Worm (Caenorhabditis elegans) whole organism, L2 larva: ENCODE measurements around the gene wdr-37.
A peak's percentile ranks its signal among the peaks of the same experiment; 100 is the strongest.

Experiments
- C34F6.9 ChIP-seq: fragments of 150-350 bp; optimal IDR thresholded peaks from 2 replicates; lab custom pipeline; 2014; ENCODE audit warnings: missing biosample characterization, missing genetic modification characterization
- F13H6.1 ChIP-seq: sonication (generic microtip); optimal IDR thresholded peaks from 2 replicates; lab custom pipeline; 2016; ENCODE audit warnings: missing genetic modification characterization, missing compliant biosample characterization
- R02D3.7 ChIP-seq: fragments of 150-350 bp; optimal IDR thresholded peaks from 2 replicates; lab custom pipeline; 2014; ENCODE audit warnings: missing biosample characterization, missing genetic modification characterization
- Y55F3AM.14 ChIP-seq: fragments of 200-800 bp; sonication (Bioruptor generic); optimal IDR thresholded peaks from 2 replicates; lab custom pipeline; 2018; ENCODE audit warnings: mild to moderate bottlenecking, missing genetic modification characterization, missing compliant biosample characterization
- ZK546.5 ChIP-seq: sonication (generic microtip); optimal IDR thresholded peaks from 2 replicates; lab custom pipeline; 2017; ENCODE audit warnings: missing biosample characterization, missing genetic modification characterization
- aly-2 ChIP-seq: fragments of 150-350 bp; optimal IDR thresholded peaks from 2 replicates; lab custom pipeline; 2014; ENCODE audit warnings: missing biosample characterization, missing genetic modification characterization
- ama-1 ChIP-seq: fragments of 150-350 bp; optimal IDR thresholded peaks from 2 replicates; lab custom pipeline; 2018; ENCODE audit warnings: inconsistent platforms
- blmp-1 ChIP-seq: sonication (generic microtip); optimal IDR thresholded peaks from 2 replicates; lab custom pipeline; 2017; ENCODE audit warnings: missing genetic modification characterization, mild to moderate bottlenecking, missing compliant biosample characterization, antibody characterized with exemption, moderate library complexity; ENCODE audit not compliant: insufficient read depth
- ceh-16 ChIP-seq: fragments of 150-350 bp; optimal IDR thresholded peaks from 2 replicates; lab custom pipeline; 2014; ENCODE audit warnings: missing biosample characterization, missing genetic modification characterization
- ceh-82 ChIP-seq: fragments of 150-350 bp; optimal IDR thresholded peaks from 2 replicates; lab custom pipeline; 2014; ENCODE audit warnings: missing biosample characterization, missing genetic modification characterization
- crh-2 ChIP-seq: sonication (generic microtip); optimal IDR thresholded peaks from 2 replicates; lab custom pipeline; 2017; ENCODE audit warnings: missing biosample characterization, missing genetic modification characterization
- dmd-4 ChIP-seq: sonication (generic microtip); optimal IDR thresholded peaks from 2 replicates; lab custom pipeline; 2017; ENCODE audit warnings: missing biosample characterization, missing genetic modification characterization
- egl-27 ChIP-seq: sonication (generic microtip); optimal IDR thresholded peaks from 3 replicates; lab custom pipeline; 2017; ENCODE audit warnings: missing biosample characterization, missing genetic modification reagents, missing genetic modification characterization
- elt-1 ChIP-seq: fragments of 150-350 bp; optimal IDR thresholded peaks from 2 replicates; lab custom pipeline; 2014; ENCODE audit warnings: missing biosample characterization, missing genetic modification characterization
- fos-1 ChIP-seq: fragments of 150-350 bp; optimal IDR thresholded peaks from 2 replicates; lab custom pipeline; 2014; ENCODE audit warnings: missing biosample characterization, missing genetic modification characterization
- gmeb-1 ChIP-seq: fragments of 150-350 bp; optimal IDR thresholded peaks from 2 replicates; lab custom pipeline; 2014; ENCODE audit warnings: missing biosample characterization, missing genetic modification characterization
- lin-11 ChIP-seq: fragments of 150-350 bp; sonication (generic microtip); optimal IDR thresholded peaks from 2 replicates; lab custom pipeline; 2014; ENCODE audit warnings: missing biosample characterization, missing genetic modification characterization, inconsistent platforms, mixed read lengths
- lin-13 ChIP-seq: fragments of 150-350 bp; optimal IDR thresholded peaks from 2 replicates; lab custom pipeline; 2014; ENCODE audit warnings: missing biosample characterization, missing genetic modification reagents, missing genetic modification characterization
- lin-39 ChIP-seq: fragments of 150-350 bp; optimal IDR thresholded peaks from 2 replicates; lab custom pipeline; 2014; ENCODE audit warnings: missing biosample characterization, missing genetic modification reagents, missing genetic modification characterization
- lsy-2 ChIP-seq, 2 experiments: fragments of 150-350 bp in 1 of 2; sonication (generic microtip) in 1 of 2; optimal IDR thresholded peaks; 2 replicates each; lab custom pipeline; 2014 to 2017; ENCODE audit warnings: missing biosample characterization in 2 of 2, missing genetic modification characterization in 2 of 2
- mab-5 ChIP-seq: fragments of 150-350 bp; optimal IDR thresholded peaks from 2 replicates; lab custom pipeline; 2014; ENCODE audit warnings: missing biosample characterization, missing genetic modification characterization
- mdl-1 ChIP-seq, 2 experiments: fragments of 150-350 bp in 1 of 2; sonication (generic microtip) in 1 of 2; optimal IDR thresholded peaks; 2 replicates each; lab custom pipeline; 2017; ENCODE audit warnings: missing biosample characterization in 2 of 2, missing genetic modification characterization in 2 of 2
- nhr-10 ChIP-seq: sonication (generic microtip); optimal IDR thresholded peaks from 2 replicates; lab custom pipeline; 2017; ENCODE audit warnings: missing biosample characterization, missing genetic modification characterization
- nhr-11 ChIP-seq: fragments of 150-350 bp; optimal IDR thresholded peaks from 2 replicates; lab custom pipeline; 2014; ENCODE audit warnings: missing biosample characterization, missing genetic modification characterization
- nhr-12 ChIP-seq: fragments of 150-350 bp; optimal IDR thresholded peaks from 2 replicates; lab custom pipeline; 2014; ENCODE audit warnings: missing biosample characterization, missing genetic modification characterization
- nhr-129 ChIP-seq: fragments of 150-350 bp; optimal IDR thresholded peaks from 2 replicates; lab custom pipeline; 2014; ENCODE audit warnings: missing biosample characterization, missing genetic modification characterization
- nhr-21 ChIP-seq: fragments of 150-350 bp; optimal IDR thresholded peaks from 2 replicates; lab custom pipeline; 2014; ENCODE audit warnings: missing biosample characterization, missing genetic modification characterization
- nhr-23 ChIP-seq: fragments of 150-350 bp; optimal IDR thresholded peaks from 2 replicates; lab custom pipeline; 2014; ENCODE audit warnings: missing biosample characterization, missing genetic modification reagents, missing genetic modification characterization
- nhr-237 ChIP-seq: fragments of 150-350 bp; optimal IDR thresholded peaks from 2 replicates; lab custom pipeline; 2014; ENCODE audit warnings: missing biosample characterization, missing genetic modification characterization
- nhr-25 ChIP-seq: fragments of 150-350 bp; sonication (generic microtip); optimal IDR thresholded peaks from 3 replicates; lab custom pipeline; 2014; ENCODE audit warnings: missing biosample characterization, missing genetic modification characterization
- nhr-6 ChIP-seq: fragments of 150-350 bp; optimal IDR thresholded peaks from 2 replicates; lab custom pipeline; 2014; ENCODE audit warnings: missing biosample characterization, missing genetic modification characterization
- peb-1 ChIP-seq: fragments of 150-350 bp; optimal IDR thresholded peaks from 2 replicates; lab custom pipeline; 2014; ENCODE audit warnings: missing biosample characterization, missing genetic modification characterization
- sem-4 ChIP-seq: fragments of 150-350 bp; optimal IDR thresholded peaks from 2 replicates; lab custom pipeline; 2014; ENCODE audit warnings: missing biosample characterization, missing genetic modification reagents, missing genetic modification characterization
- sma-3 ChIP-seq: sonication (generic microtip); optimal IDR thresholded peaks from 2 replicates; lab custom pipeline; 2016; ENCODE audit warnings: missing genetic modification reagents, missing genetic modification characterization, missing compliant biosample characterization
- sma-9 ChIP-seq, 2 experiments: fragments of 150-350 bp in 1 of 2; sonication (generic microtip) in 1 of 2; optimal IDR thresholded peaks; 2 replicates each; lab custom pipeline; 2014 to 2016; ENCODE audit warnings: missing genetic modification characterization in 2 of 2, mild to moderate bottlenecking in 1 of 2, missing biosample characterization in 1 of 2, missing compliant biosample characterization in 1 of 2, missing genetic modification reagents in 1 of 2, moderate library complexity in 1 of 2
- snpc-4 ChIP-seq: fragments of 150-350 bp; optimal IDR thresholded peaks from 2 replicates; lab custom pipeline; 2014; ENCODE audit warnings: missing biosample characterization, missing genetic modification characterization
- unc-39 ChIP-seq: fragments of 150-350 bp; optimal IDR thresholded peaks from 2 replicates; lab custom pipeline; 2014; ENCODE audit warnings: missing biosample characterization, missing genetic modification characterization
- unc-55 ChIP-seq: fragments of 150-350 bp; sonication (generic microtip); optimal IDR thresholded peaks from 3 replicates; lab custom pipeline; 2014; ENCODE audit warnings: missing biosample characterization, missing genetic modification reagents, missing genetic modification characterization
- zag-1 ChIP-seq: fragments of 150-350 bp; optimal IDR thresholded peaks from 2 replicates; lab custom pipeline; 2014; ENCODE audit warnings: missing biosample characterization, missing genetic modification characterization
- ztf-1 ChIP-seq: fragments of 200-800 bp; sonication (Bioruptor generic); conservative IDR thresholded peaks from 2 replicates; pipeline ENCODE4 v1.3.6; 2022; ENCODE audit warnings: missing genetic modification characterization, missing compliant biosample characterization
- ztf-11 ChIP-seq: sonication (generic microtip); optimal IDR thresholded peaks from 2 replicates; lab custom pipeline; 2017; ENCODE audit warnings: missing biosample characterization, missing genetic modification characterization
- ztf-4 ChIP-seq: fragments of 150-350 bp; optimal IDR thresholded peaks from 2 replicates; lab custom pipeline; 2014; ENCODE audit warnings: missing biosample characterization, missing genetic modification characterization

Gene wdr-37

DNA sequence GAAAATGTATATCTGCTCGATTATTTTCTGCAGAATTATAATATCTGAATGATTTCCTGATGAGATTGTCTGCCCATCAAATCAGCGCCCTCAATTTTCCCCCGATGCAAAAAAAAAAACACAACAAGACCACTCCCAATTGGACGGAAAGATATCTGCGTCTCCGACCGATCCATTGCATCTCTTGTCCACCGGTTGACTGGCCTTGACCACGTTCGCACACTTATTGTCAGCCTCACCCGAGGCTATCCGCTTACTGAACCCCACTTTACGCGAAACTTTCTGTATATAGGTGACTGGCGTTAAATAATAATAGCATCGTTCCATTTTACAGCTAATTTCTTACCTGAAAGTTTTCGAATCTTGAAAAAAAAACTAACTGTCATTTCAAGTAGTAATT is 5.5 kb downstream of the wdr-37 start (continued):
- TF ChIP-seq ztf-11 (tag; lab: Kevin White, UChicago) (no peak), ceh-82 (tag; lab: Kevin White, UChicago) (no peak)

DNA sequence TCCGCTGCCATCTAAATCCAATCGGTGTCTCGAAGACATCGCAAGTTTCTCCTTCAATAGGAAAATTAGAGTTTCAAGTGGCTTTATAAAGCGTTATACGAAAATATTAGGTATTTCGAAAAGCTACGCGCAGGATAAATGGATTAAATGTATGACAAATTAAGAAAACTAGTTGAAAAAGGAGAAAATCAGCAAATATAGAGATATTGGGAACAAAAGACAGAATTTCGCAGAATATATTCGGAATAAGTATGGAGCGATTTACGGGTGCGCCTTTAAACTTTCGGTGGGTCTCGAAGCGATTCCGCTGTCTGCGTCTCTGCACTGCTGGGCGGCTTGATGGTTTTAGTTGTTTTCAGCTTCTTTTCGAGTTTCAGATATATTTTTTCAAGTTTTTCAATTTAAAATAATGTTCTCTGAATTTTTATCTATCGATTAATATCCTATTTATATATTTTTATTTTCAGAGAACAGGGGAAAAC is 8.1 kb downstream of the wdr-37 start, which contains the start of the genes ddx-15 and ucr-1:
Gene ddx-15 (minus strand): TSS at position 51 of the 482 bp plus-strand sequence.
Gene ucr-1 (plus strand): TSS at position 468 of the 482 bp plus-strand sequence.
- TF ChIP-seq egl-27 (tag; lab: Kevin White, UChicago) (no peak), peb-1 (tag; lab: Kevin White, UChicago) (no peak), lin-13 (GFP tag; lab: Kevin White, UChicago) (peak; percentile 77), nhr-6 (no peak), unc-55 (GFP tag; lab: Kevin White, UChicago) (peak; percentile 89), nhr-237 (tag; lab: Kevin White, UChicago) (no peak), F13H6.1 (tag; lab: Kevin White, UChicago) (peak; percentile 6), snpc-4 (peak; percentile 17), sma-9 (GFP tag; optimal IDR thresholded peaks at IDR 0.05; lab: Kevin White, UChicago) (peak; percentile 38), sma-9 (tag; optimal IDR thresholded peaks at IDR 0.05; lab: Kevin White, UChicago) (no peak), aly-2 (tag; lab: Kevin White, UChicago) (no peak), ceh-16 (peak; percentile 4), nhr-21 (peak; percentile 16), fos-1 (peak; percentile 17), sma-3 (GFP tag; lab: Kevin White, UChicago) (peak; percentile 57), C34F6.9 (tag; lab: Kevin White, UChicago) (peak; percentile 84), nhr-129 (tag; lab: Kevin White, UChicago) (peak; percentile 28), mab-5 (tag; lab: Kevin White, UChicago) (no peak), nhr-25 (tag; lab: Kevin White, UChicago) (peak; percentile 23), Y55F3AM.14 (GFP tag; lab: Kevin White, UChicago) (no peak), elt-1 (tag; lab: Kevin White, UChicago) (no peak), gmeb-1 (peak; percentile 80), crh-2 (tag; lab: Kevin White, UChicago) (peak; percentile 57), dmd-4 (tag; lab: Kevin White, UChicago) (no peak), R02D3.7 (tag; lab: Kevin White, UChicago) (peak; percentile 53), blmp-1 (tag; lab: Kevin White, UChicago) (peak; percentile 33), ztf-1 (GFP tag; lab: Robert Waterston, UW) (no peak), lsy-2 (tag; optimal IDR thresholded peaks at IDR 0.05; lab: Kevin White, UChicago) (peak; percentile 29 to 85), nhr-12 (no peak), lin-11 (tag; lab: Kevin White, UChicago) (peak; percentile 80), ztf-11 (tag; lab: Kevin White, UChicago) (no peak)

DNA sequence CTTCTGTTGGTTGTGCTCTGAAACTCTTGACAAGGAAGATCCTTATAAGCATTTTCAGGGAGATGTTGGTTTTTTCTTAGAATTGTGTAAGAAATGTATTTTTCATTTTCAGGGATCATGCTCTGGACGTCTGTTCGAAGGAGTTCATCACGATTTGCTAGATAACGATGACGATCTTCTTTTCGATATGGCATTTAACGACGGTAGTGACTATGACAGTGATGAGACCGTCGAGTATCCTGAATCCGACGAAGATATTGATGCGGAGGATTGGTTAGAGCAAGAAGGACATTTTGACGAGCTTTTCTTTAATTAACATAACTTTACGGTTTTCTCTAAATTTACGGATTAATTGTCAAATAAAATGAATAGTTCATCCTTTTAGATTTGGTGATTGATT is 11.1 kb downstream of the wdr-37 start:
- no peak for TF ChIP-seq ztf-1 (GFP tag; lab: Robert Waterston, UW)
- no peak for TF ChIP-seq unc-39 (tag; lab: Kevin White, UChicago)
- TF ChIP-seq nhr-11 = no peak
- no peak for TF ChIP-seq blmp-1 (tag; lab: Kevin White, UChicago)
- TF ChIP-seq mab-5 (tag; lab: Kevin White, UChicago) = no peak
- TF ChIP-seq ama-1 (lab: Kevin White, UChicago) = no peak

DNA sequence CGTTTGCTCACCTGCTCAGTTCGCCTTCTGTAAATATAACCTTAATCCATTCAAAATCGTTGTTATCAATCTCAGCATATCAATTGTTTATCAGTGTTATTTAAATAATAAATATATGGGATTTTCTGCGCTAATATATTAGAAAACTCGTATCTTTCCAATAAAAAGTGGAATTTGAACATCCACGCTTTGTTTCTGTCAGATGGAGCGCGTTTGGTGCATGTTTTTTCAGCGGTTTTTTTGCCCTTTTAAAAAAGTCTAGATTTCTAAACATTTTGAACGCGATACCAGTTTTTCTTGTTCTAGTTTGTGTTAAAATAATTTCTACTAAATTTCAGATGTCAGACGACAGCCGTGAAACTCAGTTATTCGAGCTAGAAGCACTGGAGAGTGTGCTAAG is 12.9 kb downstream of the wdr-37 start, which contains the start of gene F56D2.2:
Gene F56D2.2 (plus strand): TSS at position 339 of the 400 bp plus-strand sequence.
- TF ChIP-seq zag-1 (tag; lab: Kevin White, UChicago) (no peak), Y55F3AM.14 (GFP tag; lab: Kevin White, UChicago) (no peak), gmeb-1 (peak; percentile 74), lsy-2 (tag; optimal IDR thresholded peaks at IDR 0.05; lab: Kevin White, UChicago) (peak in 1 of 2 experiments; percentile 35), dmd-4 (tag; lab: Kevin White, UChicago) (no peak), nhr-10 (tag; lab: Kevin White, UChicago) (no peak), nhr-12 (no peak), ztf-4 (tag; lab: Kevin White, UChicago) (no peak), nhr-23 (no peak), C34F6.9 (tag; lab: Kevin White, UChicago) (no peak), sem-4 (no peak), blmp-1 (tag; lab: Kevin White, UChicago) (no peak), mdl-1 (tag; optimal IDR thresholded peaks at IDR 0.05; lab: Kevin White, UChicago) (no peak), aly-2 (tag; lab: Kevin White, UChicago) (no peak), sma-3 (GFP tag; lab: Kevin White, UChicago) (no peak), nhr-129 (tag; lab: Kevin White, UChicago) (peak; percentile 4), lin-39 (tag; lab: Kevin White, UChicago) (no peak), egl-27 (tag; lab: Kevin White, UChicago) (no peak), unc-55 (GFP tag; lab: Kevin White, UChicago) (peak; percentile 60), lin-13 (GFP tag; lab: Kevin White, UChicago) (no peak), ZK546.5 (tag; lab: Kevin White, UChicago) (no peak), nhr-237 (tag; lab: Kevin White, UChicago) (no peak), elt-1 (tag; lab: Kevin White, UChicago) (no peak), nhr-21 (no peak), crh-2 (tag; lab: Kevin White, UChicago) (no peak), R02D3.7 (tag; lab: Kevin White, UChicago) (no peak), F13H6.1 (tag; lab: Kevin White, UChicago) (no peak), fos-1 (no peak)
